Fruit fly (Drosophila melanogaster) whole organism, embryonic: ENCODE results near the gene CG18557.

Experiments
- Bgb ChIP-seq: fragments of 200-800 bp; sonication (Bioruptor generic); IDR thresholded peaks from 2 replicates; pipeline ENCODE4 v1.3.6; 2022; ENCODE audit warnings: missing biosample characterization, missing genetic modification characterization; ENCODE audit not compliant: partially characterized antibody
- Blimp-1 ChIP-seq: fragments of 200-800 bp; sonication (Bioruptor generic); optimal IDR thresholded peaks from 3 replicates; lab custom pipeline; 2018; ENCODE audit warnings: missing biosample characterization, missing genetic modification characterization, mild to moderate bottlenecking, moderate library complexity, missing genetic modification reagents
- CG10543 ChIP-seq: fragments of 200-800 bp; sonication (Bioruptor generic); optimal IDR thresholded peaks from 3 replicates; lab custom pipeline; 2017; ENCODE audit warnings: missing biosample characterization, mild to moderate bottlenecking, missing genetic modification characterization, moderate library complexity
- CG11456 ChIP-seq: fragments of 200-800 bp; sonication (Bioruptor generic); IDR thresholded peaks from 3 replicates; pipeline ENCODE4 v1.3.6; 2022; ENCODE audit warnings: missing biosample characterization, missing genetic modification characterization
- CG12299 ChIP-seq: fragments of 200-800 bp; sonication (Bioruptor generic); optimal IDR thresholded peaks from 2 replicates; lab custom pipeline; 2018; ENCODE audit warnings: missing biosample characterization, mild to moderate bottlenecking, missing genetic modification characterization
- CG1233 ChIP-seq: fragments of 200-800 bp; sonication (Bioruptor generic); optimal IDR thresholded peaks from 4 replicates; lab custom pipeline; 2018; ENCODE audit warnings: missing biosample characterization, mild to moderate bottlenecking, missing genetic modification characterization
- CG13624 ChIP-seq: fragments of 200-800 bp; sonication (Bioruptor generic); optimal IDR thresholded peaks from 2 replicates; lab custom pipeline; 2016; ENCODE audit warnings: missing biosample characterization, missing genetic modification characterization
- CG14860 ChIP-seq: fragments of 200-800 bp; sonication (Bioruptor generic); IDR thresholded peaks from 3 replicates; pipeline ENCODE4 v1.3.6; 2022; ENCODE audit warnings: missing biosample characterization, missing genetic modification characterization; ENCODE audit not compliant: partially characterized antibody
- CG32532 ChIP-seq: fragments of 200-800 bp; sonication (Bioruptor generic); IDR thresholded peaks from 2 replicates; pipeline ENCODE4 v1.3.6; 2022; ENCODE audit warnings: missing biosample characterization, missing genetic modification characterization
- CG34376 ChIP-seq: fragments of 200-800 bp; sonication (Bioruptor generic); optimal IDR thresholded peaks from 2 replicates; lab custom pipeline; 2018; ENCODE audit warnings: missing biosample characterization, mild to moderate bottlenecking, missing genetic modification characterization
- CG3847 ChIP-seq: fragments of 200-800 bp; sonication (Bioruptor generic); IDR thresholded peaks from 2 replicates; pipeline ENCODE4 v1.3.6; 2022; ENCODE audit warnings: missing biosample characterization, missing genetic modification characterization
- CG3995 ChIP-seq: fragments of 200-800 bp; sonication (Bioruptor generic); optimal IDR thresholded peaks from 3 replicates; lab custom pipeline; 2016; ENCODE audit warnings: missing biosample characterization, missing genetic modification characterization
- CG4707 ChIP-seq: fragments of 200-800 bp; sonication (Bioruptor generic); optimal IDR thresholded peaks from 2 replicates; lab custom pipeline; 2018; ENCODE audit warnings: missing biosample characterization, mild to moderate bottlenecking, missing genetic modification characterization, moderate library complexity
- CG5180 ChIP-seq: fragments of 200-800 bp; sonication (Bioruptor generic); optimal IDR thresholded peaks from 3 replicates; lab custom pipeline; 2017; ENCODE audit warnings: missing biosample characterization, missing genetic modification characterization, mild to moderate bottlenecking, moderate library complexity, missing genetic modification reagents
- CG6791 ChIP-seq: fragments of 200-800 bp; sonication (Bioruptor generic); IDR thresholded peaks from 3 replicates; pipeline ENCODE4 v1.3.6; 2022; ENCODE audit warnings: missing biosample characterization, missing genetic modification characterization; ENCODE audit not compliant: partially characterized antibody
- CG7987 ChIP-seq: fragments of 200-800 bp; sonication (Bioruptor generic); optimal IDR thresholded peaks from 2 replicates; lab custom pipeline; 2018; ENCODE audit warnings: missing biosample characterization, mild to moderate bottlenecking, missing genetic modification characterization, moderate library complexity
- CG8089 ChIP-seq: fragments of 200-800 bp; sonication (Bioruptor generic); optimal IDR thresholded peaks from 3 replicates; lab custom pipeline; 2016; ENCODE audit warnings: missing biosample characterization, missing genetic modification characterization
- CG8281 ChIP-seq: fragments of 200-800 bp; sonication (Bioruptor generic); optimal IDR thresholded peaks from 2 replicates; lab custom pipeline; 2018; ENCODE audit warnings: missing biosample characterization, mild to moderate bottlenecking, missing genetic modification characterization, moderate library complexity
- CG9215 ChIP-seq: fragments of 200-800 bp; sonication (Bioruptor generic); IDR thresholded peaks from 2 replicates; pipeline ENCODE4 v1.3.6; 2022; ENCODE audit warnings: missing biosample characterization, missing genetic modification characterization
- Deaf1 ChIP-seq: fragments of 200-800 bp; optimal IDR thresholded peaks from 3 replicates; lab custom pipeline; 2019; ENCODE audit warnings: missing biosample characterization, mild to moderate bottlenecking, missing genetic modification characterization, moderate library complexity
- Elba2 ChIP-seq: fragments of 200-800 bp; sonication (Bioruptor generic); optimal IDR thresholded peaks from 3 replicates; lab custom pipeline; 2016; ENCODE audit warnings: missing biosample characterization, missing genetic modification characterization
- Hr78 ChIP-seq, 2 experiments: fragments of 200-800 bp in 1 of 2; fragments of >200 bp in 1 of 2; sonication (Bioruptor generic) in 1 of 2; optimal IDR thresholded peaks; 2 replicates each; lab custom pipeline; 2017 to 2019; ENCODE audit warnings: missing biosample characterization in 2 of 2, missing genetic modification characterization in 2 of 2, mild to moderate bottlenecking in 1 of 2, moderate library complexity in 1 of 2
- Med ChIP-seq: fragments of 200-800 bp; sonication (Bioruptor generic); peaks from one replicate; lab custom pipeline; 2016; ENCODE audit warnings: missing biosample characterization, missing genetic modification characterization, mild to moderate bottlenecking, inconsistent platforms, moderate library complexity
- NFAT ChIP-seq: fragments of 200-800 bp; sonication (Bioruptor generic); IDR thresholded peaks from 2 replicates; pipeline ENCODE4 v1.3.6; 2022; ENCODE audit warnings: missing biosample characterization, missing genetic modification characterization
- NK7.1 ChIP-seq: fragments of 200-800 bp; sonication (Bioruptor generic); optimal IDR thresholded peaks from 3 replicates; lab custom pipeline; 2016; ENCODE audit warnings: missing biosample characterization, missing genetic modification characterization
- Nf-YC ChIP-seq: fragments of 200-800 bp; optimal IDR thresholded peaks from 3 replicates; lab custom pipeline; 2019; ENCODE audit warnings: missing biosample characterization, mild to moderate bottlenecking, missing genetic modification characterization, moderate library complexity
- al ChIP-seq: fragments of 200-800 bp; sonication (Bioruptor generic); IDR thresholded peaks from 2 replicates; pipeline ENCODE4 v1.3.6; 2022; ENCODE audit warnings: missing biosample characterization, missing genetic modification characterization
- ato ChIP-seq: fragments of 200-800 bp; sonication (Bioruptor generic); IDR thresholded peaks from 2 replicates; pipeline ENCODE4 v1.3.6; 2022; ENCODE audit warnings: missing biosample characterization, missing genetic modification characterization; ENCODE audit not compliant: partially characterized antibody
- bsh ChIP-seq, 2 experiments: fragments of 200-800 bp; sonication (Bioruptor generic); optimal IDR thresholded peaks; 2 replicates each; lab custom pipeline; 2017 to 2018; ENCODE audit warnings: mild to moderate bottlenecking in 2 of 2, missing biosample characterization in 2 of 2, missing genetic modification characterization in 2 of 2, moderate library complexity in 1 of 2
- chinmo ChIP-seq: fragments of 200-800 bp; sonication (Bioruptor generic); IDR thresholded peaks from 4 replicates; pipeline ENCODE4 v1.3.6; 2022; ENCODE audit warnings: missing biosample characterization, missing genetic modification characterization; ENCODE audit not compliant: partially characterized antibody
- chn ChIP-seq: fragments of 200-800 bp; sonication (Bioruptor generic); optimal IDR thresholded peaks from 2 replicates; lab custom pipeline; 2016; ENCODE audit warnings: missing biosample characterization, missing genetic modification characterization
- da ChIP-seq: fragments of 200-800 bp; sonication (Bioruptor generic); optimal IDR thresholded peaks from 2 replicates; lab custom pipeline; 2016; ENCODE audit warnings: missing biosample characterization, missing genetic modification characterization
- dan ChIP-seq: fragments of 200-800 bp; sonication (Bioruptor generic); IDR thresholded peaks from 2 replicates; pipeline ENCODE4 v1.3.6; 2022; ENCODE audit warnings: missing biosample characterization, missing genetic modification characterization
- exex ChIP-seq: fragments of 200-800 bp; sonication (Bioruptor generic); optimal IDR thresholded peaks from 4 replicates; lab custom pipeline; 2018; ENCODE audit warnings: missing biosample characterization, mild to moderate bottlenecking, missing genetic modification characterization, moderate library complexity
- fd3F ChIP-seq: fragments of 200-800 bp; sonication (Bioruptor generic); optimal IDR thresholded peaks from 2 replicates; lab custom pipeline; 2018; ENCODE audit warnings: missing biosample characterization, mild to moderate bottlenecking, missing genetic modification characterization, moderate library complexity
- ftz-f1 ChIP-seq: fragments of 200-800 bp; sonication (Bioruptor generic); optimal IDR thresholded peaks from 2 replicates; lab custom pipeline; 2016; ENCODE audit warnings: missing biosample characterization, missing genetic modification characterization
- grn ChIP-seq: fragments of 200-800 bp; sonication (Bioruptor generic); optimal IDR thresholded peaks from 3 replicates; lab custom pipeline; 2017; ENCODE audit warnings: missing biosample characterization, missing genetic modification characterization
- gro ChIP-seq: fragments of 200-800 bp; sonication (Bioruptor generic); optimal IDR thresholded peaks from 2 replicates; lab custom pipeline; 2016; ENCODE audit warnings: missing biosample characterization, missing genetic modification characterization
- knrl ChIP-seq: fragments of 200-800 bp; sonication (Bioruptor generic); IDR thresholded peaks from 3 replicates; pipeline ENCODE4 v1.3.6; 2022; ENCODE audit warnings: missing biosample characterization, missing genetic modification characterization; ENCODE audit not compliant: partially characterized antibody
- nau ChIP-seq: fragments of 200-800 bp; sonication (Bioruptor generic); optimal IDR thresholded peaks from 3 replicates; lab custom pipeline; 2017; ENCODE audit warnings: missing biosample characterization, mild to moderate bottlenecking, missing genetic modification characterization, missing genetic modification reagents
- nom ChIP-seq: fragments of 200-800 bp; sonication (Bioruptor generic); optimal IDR thresholded peaks from 2 replicates; lab custom pipeline; 2017; ENCODE audit warnings: missing biosample characterization, missing genetic modification characterization, mild to moderate bottlenecking, moderate library complexity, missing genetic modification reagents
- pros ChIP-seq: fragments of 200-800 bp; sonication (Bioruptor generic); optimal IDR thresholded peaks from 3 replicates; lab custom pipeline; 2019; ENCODE audit warnings: missing biosample characterization, mild to moderate bottlenecking, missing genetic modification characterization, moderate library complexity
- vfl ChIP-seq: fragments of 200-800 bp; sonication (Bioruptor generic); optimal IDR thresholded peaks from 2 replicates; lab custom pipeline; 2016; ENCODE audit warnings: missing biosample characterization, missing genetic modification characterization

Gene CG18557

dm6 chr2L:2804634-2805311 lies 40.8 kb downstream of the CG18557 start, which contains the start of gene daw (continued):
- TF ChIP-seq Hr78 (GFP tag; optimal IDR thresholded peaks at IDR 0.05; lab: Kevin White, UChicago) (peak in 1 of 2 experiments; percentile 23), Blimp-1 (GFP tag; lab: Kevin White, UChicago) (peak; percentile 26), ftz-f1 (GFP tag; lab: Kevin White, UChicago) (peak; percentile 11), CG10543 (GFP tag; lab: Kevin White, UChicago) (peak; percentile 52), CG32532 (GFP tag; lab: Robert Waterston, UW) (peak; percentile 9; the same call in 1 of the 2 replicates), CG11456 (GFP tag; lab: Robert Waterston, UW) (peak; percentile 21; the same call in 1 of the 3 replicates), gro (GFP tag; lab: Kevin White, UChicago) (peak; percentile 21), Nf-YC (tag; lab: Kevin White, UChicago) (peak; percentile 40), dan (GFP tag; lab: Robert Waterston, UW) (no peak), CG13624 (peak; percentile 81), CG34376 (GFP tag; lab: Kevin White, UChicago) (peak; percentile 85), CG4707 (GFP tag; lab: Kevin White, UChicago) (no peak), chn (GFP tag; lab: Kevin White, UChicago) (peak; percentile 21), CG12299 (tag; lab: Kevin White, UChicago) (no peak), NFAT (peak; percentile 25; the same call in 1 of the 2 replicates)

- peak; percentile 24 for TF ChIP-seq CG5180 (GFP tag; lab: Kevin White, UChicago)
- TF ChIP-seq CG8281 (tag; lab: Kevin White, UChicago): peak; percentile 96
- TF ChIP-seq bsh (GFP tag; optimal IDR thresholded peaks at IDR 0.05; lab: Kevin White, UChicago): peak in 1 of 2 experiments; percentile 69
- peak; percentile 96 for TF ChIP-seq nom (GFP tag; lab: Kevin White, UChicago)
- no peak for TF ChIP-seq al (GFP tag; lab: Robert Waterston, UW)
- no peak for TF ChIP-seq CG3847
- TF ChIP-seq Med (GFP tag; lab: Kevin White, UChicago): peak; percentile 50
Observed at dm6 chr2L:2802527-2802926, 43.0 kb downstream of the CG18557 start.

- peak; percentile 29 for TF ChIP-seq CG10543 (GFP tag; lab: Kevin White, UChicago)
- no peak for TF ChIP-seq CG8089 (GFP tag; lab: Kevin White, UChicago)
- TF ChIP-seq nau (GFP tag; lab: Kevin White, UChicago): no peak
- TF ChIP-seq CG1233: no peak
- no peak for TF ChIP-seq CG14860 (GFP tag; lab: Robert Waterston, UW)
- no peak for TF ChIP-seq vfl
- no peak for TF ChIP-seq fd3F (GFP tag; lab: Kevin White, UChicago)
- TF ChIP-seq CG9215: no peak
- TF ChIP-seq knrl (GFP tag; lab: Robert Waterston, UW): no peak
- no peak for TF ChIP-seq NK7.1 (GFP tag; lab: Kevin White, UChicago)
- TF ChIP-seq Bgb: 0 out of 2 replicates have a peak, but pooled peaks have one; percentile 18
- no peak for TF ChIP-seq CG6791 (GFP tag; lab: Robert Waterston, UW)
- no peak for TF ChIP-seq Elba2 (GFP tag; lab: Kevin White, UChicago)
- TF ChIP-seq CG3995: peak; percentile 66
- peak; percentile 36 for TF ChIP-seq gro (GFP tag; lab: Kevin White, UChicago)
- TF ChIP-seq Deaf1 (tag; lab: Kevin White, UChicago): peak; percentile 15
- no peak for TF ChIP-seq ato
- peak; percentile 82 for TF ChIP-seq CG7987 (GFP tag; lab: Kevin White, UChicago)
- TF ChIP-seq da: no peak
- TF ChIP-seq grn (GFP tag; lab: Kevin White, UChicago): peak; percentile 98
- TF ChIP-seq chinmo (GFP tag; lab: Robert Waterston, UW): 0 out of 4 replicates have a peak, but pooled peaks have one; percentile 45
- no peak for TF ChIP-seq pros (GFP tag; lab: Kevin White, UChicago)
- peak; percentile 93 for TF ChIP-seq exex (tag; lab: Kevin White, UChicago)
Observed at dm6 chr2L:2800956-2801776, 44.4 kb downstream of the CG18557 start.
